Worm (Caenorhabditis elegans) whole organism, L4 larva: ENCODE results near the gene Y44A6D.6.

Source experiments
- egl-27 ChIP-seq: sonication (generic microtip); optimal IDR thresholded peaks from 3 replicates; lab custom pipeline; 2017; ENCODE audit warnings: missing biosample characterization, missing genetic modification reagents, missing genetic modification characterization
- lin-13 ChIP-seq: fragments of 150-350 bp; optimal IDR thresholded peaks from 2 replicates; lab custom pipeline; 2014; ENCODE audit warnings: missing biosample characterization, missing genetic modification reagents, missing genetic modification characterization
- tag-97 ChIP-seq: fragments of 200-800 bp; sonication (Bioruptor generic); IDR thresholded peaks from 2 replicates; pipeline ENCODE4 v1.3.6; 2022; ENCODE audit warnings: missing genetic modification characterization, missing compliant biosample characterization
- zip-2 ChIP-seq: fragments of 150-350 bp; optimal IDR thresholded peaks from 2 replicates; lab custom pipeline; 2014; ENCODE audit warnings: missing biosample characterization, missing genetic modification characterization

DNA sequence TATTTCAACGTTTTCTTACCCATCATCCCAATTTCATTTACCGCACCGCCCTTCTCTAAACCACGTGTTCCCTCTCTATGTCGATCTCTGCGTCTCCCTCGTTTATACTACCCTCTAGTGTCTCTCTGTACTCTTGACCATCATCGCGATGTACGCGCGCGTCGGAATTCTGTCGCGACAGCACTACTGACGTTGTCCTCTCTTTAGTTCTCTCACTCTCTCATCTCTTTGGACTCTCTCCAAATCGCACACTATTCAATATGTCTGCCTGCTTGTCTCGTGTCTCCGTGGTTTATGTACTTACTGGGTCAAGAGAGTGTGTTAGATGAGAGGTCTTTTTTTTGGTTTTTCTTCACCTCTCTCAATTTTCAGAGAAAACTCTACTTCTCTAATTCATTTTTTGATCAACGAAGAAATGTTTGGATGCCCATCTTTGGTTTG is 28.9 kb upstream of the Y44A6D.6 start:
- peak; percentile 44 for TF ChIP-seq lin-13 (GFP tag; lab: Kevin White, UChicago)
- TF ChIP-seq zip-2 (tag; lab: Kevin White, UChicago), result peak; percentile 67
- TF ChIP-seq tag-97 (GFP tag; lab: Robert Waterston, UW), result no peak
- TF ChIP-seq egl-27, result no peak
